Worm (Caenorhabditis elegans): Measurements from ENCODE around the gene ZK637.14.

ZK637.14 gene

DNA sequence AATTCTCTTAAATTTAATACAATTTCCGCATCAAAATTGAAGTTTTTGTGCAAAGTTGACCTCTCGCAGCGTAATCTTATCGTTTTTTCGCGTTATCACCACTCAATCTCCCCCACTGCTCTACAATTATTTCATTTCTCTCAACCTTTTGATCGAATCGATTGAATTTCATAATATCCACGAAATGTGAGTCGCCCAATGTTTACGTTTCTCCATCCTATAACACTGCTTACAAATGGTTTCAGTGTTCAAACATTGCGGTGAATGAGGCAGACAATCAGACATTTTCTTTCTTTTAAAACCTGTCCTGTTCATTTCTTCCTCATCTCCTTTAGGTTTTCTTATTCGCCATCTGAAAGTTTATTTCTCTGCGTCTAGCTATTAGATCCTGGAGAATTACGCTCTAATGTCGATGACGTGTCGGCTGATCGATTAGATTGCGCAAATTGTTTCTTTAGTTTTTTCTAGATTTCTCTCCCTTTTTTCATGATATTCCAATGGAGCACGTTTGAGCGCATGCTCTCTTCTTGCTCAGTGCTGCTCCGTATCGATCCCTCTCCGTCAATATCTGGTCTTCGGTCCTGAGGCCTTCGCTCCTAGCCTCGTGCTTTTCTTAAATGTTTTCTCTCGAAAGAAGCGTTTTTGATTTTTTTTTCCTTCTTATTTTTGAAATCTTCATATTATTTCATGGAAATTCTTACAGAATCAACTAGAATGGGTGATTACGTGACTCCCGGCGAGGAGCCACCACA lies 16.1 kb upstream of the ZK637.14 start, which contains the start of gene unc-32:
unc-32 (plus strand) TSS at position 702 of the 752 bp plus-strand sequence.
- TF ChIP-seq nhr-77 (tag; optimal IDR thresholded peaks at IDR 0.05) (no peak), lsy-12 (tag; optimal IDR thresholded peaks at IDR 0.05) (no peak), nhr-23 (tag; optimal IDR thresholded peaks at IDR 0.05) (no peak), unc-39 (tag; optimal IDR thresholded peaks at IDR 0.05) (no peak), aly-2 (tag; optimal IDR thresholded peaks at IDR 0.05) (no peak), nhr-25 (tag; optimal IDR thresholded peaks at IDR 0.05) (peak; percentile 19), mdl-1 (tag; optimal IDR thresholded peaks at IDR 0.05) (peak; percentile 11), fkh-10 (GFP tag; optimal IDR thresholded peaks at IDR 0.05) (peak; percentile 54), sea-2 (GFP tag; optimal IDR thresholded peaks at IDR 0.05) (peak; percentile 44), tbx-2 (tag; optimal IDR thresholded peaks at IDR 0.05) (no peak), fos-1 (tag; optimal IDR thresholded peaks at IDR 0.05) (no peak), ama-1 (optimal IDR thresholded peaks at IDR 0.05) (no peak), R02D3.7 (tag; optimal IDR thresholded peaks at IDR 0.05) (no peak), nhr-76 (tag; optimal IDR thresholded peaks at IDR 0.05) (no peak), ztf-4 (tag; optimal IDR thresholded peaks at IDR 0.05) (no peak), jun-1 (tag; optimal IDR thresholded peaks at IDR 0.05) (no peak), ceh-9 (tag; optimal IDR thresholded peaks at IDR 0.05) (no peak), hmg-11 (tag; optimal IDR thresholded peaks at IDR 0.05) (peak; percentile 50), elt-2 (tag; optimal IDR thresholded peaks at IDR 0.05) (peak; percentile 33), egl-27 (tag; optimal IDR thresholded peaks at IDR 0.05) (no peak), daf-12 (tag; optimal IDR thresholded peaks at IDR 0.05) (no peak), nhr-237 (tag; optimal IDR thresholded peaks at IDR 0.05) (no peak), nhr-67 (tag; optimal IDR thresholded peaks at IDR 0.05) (no peak), nhr-12 (tag; optimal IDR thresholded peaks at IDR 0.05) (no peak), skn-1 (tag; optimal IDR thresholded peaks at IDR 0.05) (no peak), ztf-11 (tag; optimal IDR thresholded peaks at IDR 0.05) (no peak), lin-15B (tag; optimal IDR thresholded peaks at IDR 0.05) (peak; percentile 79), pqm-1 (tag; optimal IDR thresholded peaks at IDR 0.05) (no peak), eor-1 (tag; optimal IDR thresholded peaks at IDR 0.05) (no peak), ceh-28 (tag; optimal IDR thresholded peaks at IDR 0.05) (peak; percentile 49), elt-3 (tag; optimal IDR thresholded peaks at IDR 0.05) (no peak), egl-5 (tag; optimal IDR thresholded peaks at IDR 0.05) (no peak), snpc-4 (tag; optimal IDR thresholded peaks at IDR 0.05) (no peak), pha-4 (tag; optimal IDR thresholded peaks at IDR 0.05) (peak; percentile 85), mml-1 (tag; optimal IDR thresholded peaks at IDR 0.05) (no peak), ceh-82 (tag; optimal IDR thresholded peaks at IDR 0.05) (no peak), ZK546.5 (tag; optimal IDR thresholded peaks at IDR 0.05) (no peak), fkh-2 (tag; optimal IDR thresholded peaks at IDR 0.05) (no peak), lin-39 (tag; optimal IDR thresholded peaks at IDR 0.05) (peak; percentile 80), nhr-43 (tag; optimal IDR thresholded peaks at IDR 0.05; ENCODE audit: poor library complexity, severe bottlenecking) (no peak), ceh-16 (tag; optimal IDR thresholded peaks at IDR 0.05) (no peak), zag-1 (tag; optimal IDR thresholded peaks at IDR 0.05) (no peak), unc-62 (GFP tag; optimal IDR thresholded peaks at IDR 0.05) (no peak), nhr-28 (tag; optimal IDR thresholded peaks at IDR 0.05) (no peak), elt-1 (tag; optimal IDR thresholded peaks at IDR 0.05) (no peak), nhr-11 (tag; optimal IDR thresholded peaks at IDR 0.05) (no peak), nfya-1 (tag; optimal IDR thresholded peaks at IDR 0.05; ENCODE audit: insufficient read depth) (peak; percentile 79)

Measured in whole organism, L3 larva.